Worm (Caenorhabditis elegans): ENCODE measurements around the gene ebax-1.

DNA sequence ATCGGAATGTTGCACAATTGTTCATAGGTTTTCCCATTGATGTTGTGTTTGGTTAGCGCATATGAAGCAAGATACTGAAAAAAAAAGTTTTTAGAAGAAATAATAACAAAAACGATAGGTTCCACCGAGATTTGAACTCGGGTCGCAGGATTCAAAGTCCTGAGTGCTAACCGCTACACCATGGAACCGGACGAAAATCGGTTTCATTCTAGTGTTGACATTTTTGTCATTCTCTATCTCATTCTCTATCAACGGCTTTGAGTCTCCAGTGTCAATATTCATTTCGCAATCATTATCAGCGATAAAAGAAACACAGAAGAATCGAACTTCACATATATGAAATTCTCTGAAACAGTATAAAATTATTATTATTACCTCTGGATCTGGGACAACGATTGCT lies 24.4 kb downstream of the ebax-1 start:
- TF ChIP-seq pha-4 (tag; optimal IDR thresholded peaks at IDR 0.05), result no peak
- TF ChIP-seq mep-1 (tag; optimal IDR thresholded peaks at IDR 0.05), result no peak
- no peak for TF ChIP-seq snpc-4 (tag; optimal IDR thresholded peaks at IDR 0.05)
- no peak for TF ChIP-seq lsy-2 (tag; optimal IDR thresholded peaks at IDR 0.05)
- no peak for TF ChIP-seq nhr-12 (tag; optimal IDR thresholded peaks at IDR 0.05)
- TF ChIP-seq unc-62 (GFP tag; optimal IDR thresholded peaks at IDR 0.05), result no peak
- no peak for TF ChIP-seq elt-3 (tag; optimal IDR thresholded peaks at IDR 0.05)
- TF ChIP-seq nhr-237 (tag; optimal IDR thresholded peaks at IDR 0.05), result no peak
- no peak for TF ChIP-seq ztf-11 (tag; optimal IDR thresholded peaks at IDR 0.05)
- no peak for TF ChIP-seq cnd-1 (tag; optimal IDR thresholded peaks at IDR 0.05)
- no peak for TF ChIP-seq unc-39 (tag; optimal IDR thresholded peaks at IDR 0.05)
- no peak for TF ChIP-seq ham-2 (GFP tag; optimal IDR thresholded peaks at IDR 0.05)

Measured in whole organism, mixed stage, embryonic.